Fruit fly (Drosophila melanogaster) whole organism, wandering third instar larva: Measurements from ENCODE around the gene CG7326.

Experiments
- CG32264 ChIP-seq: fragments of 200-800 bp; sonication (Bioruptor generic); optimal IDR thresholded peaks from 2 replicates; lab custom pipeline; 2016; ENCODE audit warnings: missing biosample characterization, missing genetic modification characterization
- Dfd ChIP-seq: fragments of >200 bp; optimal IDR thresholded peaks from 2 replicates; lab custom pipeline; 2017; ENCODE audit warnings: missing biosample characterization, missing genetic modification characterization

DNA sequence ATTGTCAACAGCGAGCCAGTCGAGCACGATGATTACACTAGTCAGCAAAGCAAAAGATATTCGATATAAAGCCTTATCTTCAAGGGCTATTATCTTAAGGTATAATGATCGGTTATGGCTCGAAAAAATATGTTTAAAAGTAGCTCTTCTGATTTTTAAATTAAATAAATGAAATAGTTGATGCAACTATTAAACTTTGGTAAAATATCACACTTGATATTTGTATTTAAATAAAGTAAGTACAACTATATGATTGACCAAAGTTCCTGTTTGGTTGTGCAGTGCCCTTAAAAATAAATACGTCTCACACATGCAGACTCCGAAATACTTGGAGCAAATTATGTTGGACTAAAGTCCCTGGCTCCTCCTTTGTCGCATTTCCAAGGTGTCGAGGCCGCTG, 34.3 kb upstream of the CG7326 start:
- TF ChIP-seq Dfd (GFP tag; lab: Kevin White, UChicago) (no peak), CG32264 (GFP tag; lab: Kevin White, UChicago) (no peak)
